Worm (Caenorhabditis elegans) whole organism, L2 larva: ENCODE measurements around the gene npr-32.

Experiments used
- elt-3 ChIP-seq: sonication (generic microtip); optimal IDR thresholded peaks from 2 replicates; lab custom pipeline; 2017; ENCODE audit warnings: missing biosample characterization, missing genetic modification characterization
- gmeb-1 ChIP-seq: fragments of 150-350 bp; optimal IDR thresholded peaks from 2 replicates; lab custom pipeline; 2014; ENCODE audit warnings: missing biosample characterization, missing genetic modification characterization
- lin-13 ChIP-seq: fragments of 150-350 bp; optimal IDR thresholded peaks from 2 replicates; lab custom pipeline; 2014; ENCODE audit warnings: missing biosample characterization, missing genetic modification reagents, missing genetic modification characterization
- mdl-1 ChIP-seq, 2 experiments: fragments of 150-350 bp in 1 of 2; sonication (generic microtip) in 1 of 2; optimal IDR thresholded peaks; 2 replicates each; lab custom pipeline; 2017; ENCODE audit warnings: missing biosample characterization in 2 of 2, missing genetic modification characterization in 2 of 2
- nhr-21 ChIP-seq: fragments of 150-350 bp; optimal IDR thresholded peaks from 2 replicates; lab custom pipeline; 2014; ENCODE audit warnings: missing biosample characterization, missing genetic modification characterization
- nhr-77 ChIP-seq: fragments of 150-350 bp; optimal IDR thresholded peaks from 2 replicates; lab custom pipeline; 2014; ENCODE audit warnings: missing biosample characterization, missing genetic modification characterization
- skn-1 ChIP-seq: sonication (generic microtip); optimal IDR thresholded peaks from 2 replicates; lab custom pipeline; 2017; ENCODE audit warnings: missing biosample characterization, missing genetic modification characterization
- sma-3 ChIP-seq: sonication (generic microtip); optimal IDR thresholded peaks from 2 replicates; lab custom pipeline; 2016; ENCODE audit warnings: missing genetic modification reagents, missing genetic modification characterization, missing compliant biosample characterization
- zag-1 ChIP-seq: fragments of 150-350 bp; optimal IDR thresholded peaks from 2 replicates; lab custom pipeline; 2014; ENCODE audit warnings: missing biosample characterization, missing genetic modification characterization
- ztf-11 ChIP-seq: sonication (generic microtip); optimal IDR thresholded peaks from 2 replicates; lab custom pipeline; 2017; ENCODE audit warnings: missing biosample characterization, missing genetic modification characterization

DNA sequence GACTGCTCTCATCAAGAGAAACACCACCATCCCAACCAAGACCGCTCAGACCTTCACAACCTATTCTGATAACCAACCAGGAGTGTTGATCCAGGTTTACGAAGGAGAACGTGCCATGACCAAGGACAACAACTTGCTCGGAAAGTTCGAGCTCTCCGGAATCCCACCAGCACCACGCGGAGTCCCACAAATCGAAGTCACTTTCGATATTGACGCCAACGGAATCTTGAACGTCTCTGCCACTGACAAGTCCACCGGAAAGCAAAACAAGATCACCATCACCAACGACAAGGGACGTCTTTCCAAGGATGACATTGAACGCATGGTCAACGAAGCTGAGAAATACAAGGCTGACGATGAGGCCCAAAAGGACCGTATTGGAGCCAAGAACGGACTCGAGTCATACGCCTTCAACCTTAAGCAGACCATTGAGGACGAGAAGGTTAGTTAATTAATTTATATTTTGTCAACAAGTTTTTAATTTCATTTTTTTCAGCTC, 49.6 kb upstream of the npr-32 start:
- TF ChIP-seq zag-1 (tag; lab: Kevin White, UChicago): no peak
- TF ChIP-seq elt-3 (tag; lab: Kevin White, UChicago): no peak
- no peak for TF ChIP-seq ztf-11 (tag; lab: Kevin White, UChicago)
- no peak for TF ChIP-seq skn-1 (tag; lab: Kevin White, UChicago)
- no peak for TF ChIP-seq lin-13 (GFP tag; lab: Kevin White, UChicago)
- TF ChIP-seq nhr-77 (tag; lab: Kevin White, UChicago): no peak
- no peak for TF ChIP-seq nhr-21 (tag; lab: Kevin White, UChicago)
- no peak for TF ChIP-seq sma-3 (GFP tag; lab: Kevin White, UChicago)
- TF ChIP-seq gmeb-1 (tag; lab: Kevin White, UChicago): no peak
- no peak for TF ChIP-seq mdl-1 (tag; optimal IDR thresholded peaks at IDR 0.05; lab: Kevin White, UChicago)
